Worm (Caenorhabditis elegans): Measurements from ENCODE around the gene F52D2.7.

- TF ChIP-seq mls-2 (tag; optimal IDR thresholded peaks at IDR 0.05) (no peak), lsy-2 (tag; optimal IDR thresholded peaks at IDR 0.05) (no peak), nhr-237 (tag; optimal IDR thresholded peaks at IDR 0.05) (no peak), nhr-28 (tag; optimal IDR thresholded peaks at IDR 0.05) (no peak), nhr-2 (tag; optimal IDR thresholded peaks at IDR 0.05) (no peak), unc-62 (GFP tag; optimal IDR thresholded peaks at IDR 0.05) (no peak), mep-1 (tag; optimal IDR thresholded peaks at IDR 0.05) (no peak)
These were observed 51.5 kb downstream of the F52D2.7 start for ce11 chrX:2013912-2014311.
